Worm (Caenorhabditis elegans) whole organism, mixed stage, embryonic: ENCODE measurements around the gene F58B4.7.

Experiments used
- cnd-1 ChIP-seq: fragments of 200-800 bp; sonication (Bioruptor generic); optimal IDR thresholded peaks from 2 replicates; lab custom pipeline; 2018; ENCODE audit warnings: mild to moderate bottlenecking, missing genetic modification characterization, missing compliant biosample characterization
- elt-3 ChIP-seq: fragments of 150-350 bp; optimal IDR thresholded peaks from 2 replicates; lab custom pipeline; 2014; ENCODE audit warnings: missing biosample characterization, missing genetic modification characterization
- lin-13 ChIP-seq: fragments of 150-350 bp; optimal IDR thresholded peaks from 2 replicates; lab custom pipeline; 2014; ENCODE audit warnings: missing biosample characterization, missing genetic modification characterization
- lin-32 ChIP-seq: fragments of 200-800 bp; sonication (Bioruptor generic); optimal IDR thresholded peaks from 2 replicates; lab custom pipeline; 2018; ENCODE audit warnings: mild to moderate bottlenecking, missing genetic modification characterization, missing compliant biosample characterization
- lsy-2 ChIP-seq: fragments of 150-350 bp; optimal IDR thresholded peaks from 2 replicates; lab custom pipeline; 2014; ENCODE audit warnings: missing biosample characterization, missing genetic modification characterization
- nhr-12 ChIP-seq: fragments of 150-350 bp; optimal IDR thresholded peaks from 2 replicates; lab custom pipeline; 2014; ENCODE audit warnings: missing biosample characterization, missing genetic modification characterization
- nhr-237 ChIP-seq: fragments of 150-350 bp; optimal IDR thresholded peaks from 2 replicates; lab custom pipeline; 2014; ENCODE audit warnings: missing biosample characterization, missing genetic modification characterization
- nhr-76 ChIP-seq: sonication (generic microtip); optimal IDR thresholded peaks from 2 replicates; lab custom pipeline; 2017; ENCODE audit warnings: missing biosample characterization, missing genetic modification characterization
- pha-4 ChIP-seq: fragments of 150-350 bp; optimal IDR thresholded peaks from 2 replicates; lab custom pipeline; 2018; ENCODE audit warnings: missing biosample characterization, missing genetic modification reagents, missing genetic modification characterization
- snpc-4 ChIP-seq: fragments of 150-350 bp; optimal IDR thresholded peaks from 2 replicates; lab custom pipeline; 2014; ENCODE audit warnings: missing biosample characterization, missing genetic modification characterization

DNA sequence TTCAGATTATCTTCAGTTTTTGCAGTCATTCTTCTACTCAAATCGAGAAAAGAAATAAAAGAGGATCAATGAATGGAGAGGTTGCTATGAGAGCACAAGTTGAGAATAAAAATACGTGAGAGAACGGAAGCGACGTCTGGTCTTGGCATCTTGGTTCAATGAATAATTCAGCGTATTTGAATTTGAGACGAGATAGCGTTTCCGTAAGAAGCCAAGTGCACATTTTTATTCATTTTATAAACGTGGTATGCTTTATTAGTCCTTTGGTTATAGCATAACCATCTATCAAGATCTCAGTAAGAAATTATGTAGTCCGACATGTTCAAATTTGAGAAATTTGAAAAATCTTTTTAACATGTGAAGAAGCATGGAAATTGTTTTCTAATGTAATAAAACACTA, 4.8 kb downstream of the F58B4.7 start, which contains the start of gene F58B4.2:
- TF ChIP-seq lin-32 (GFP tag; lab: Kevin White, UChicago) (no peak), nhr-76 (tag; lab: Kevin White, UChicago) (no peak), cnd-1 (tag; lab: Kevin White, UChicago) (no peak), lin-13 (tag; lab: Kevin White, UChicago) (no peak), nhr-12 (tag; lab: Kevin White, UChicago) (no peak), snpc-4 (tag; lab: Kevin White, UChicago) (no peak), elt-3 (tag; lab: Kevin White, UChicago) (no peak), nhr-237 (tag; lab: Kevin White, UChicago) (no peak), pha-4 (no peak), lsy-2 (tag; lab: Kevin White, UChicago) (no peak)
